Fruit fly (Drosophila melanogaster): ENCODE measurements around the gene CG43102.

dm6 chr3R:17825806-17826583 is 31.7 kb upstream of the CG43102 start:
- no peak for TF ChIP-seq EcR (GFP tag; optimal IDR thresholded peaks at IDR 0.05)
- no peak for TF ChIP-seq CG8478 (optimal IDR thresholded peaks at IDR 0.05)
- TF ChIP-seq psq (optimal IDR thresholded peaks at IDR 0.05): no peak
